Worm (Caenorhabditis elegans) whole organism, L4/young adult: Measurements from ENCODE around the gene Y39B6A.33.

Experiments used
- dao-5 ChIP-seq: sonication (generic microtip); optimal IDR thresholded peaks from 2 replicates; lab custom pipeline; 2016; ENCODE audit warnings: missing genotype, missing genetic modification characterization, moderate library complexity, missing compliant biosample characterization
- him-1 ChIP-seq: sonication (generic microtip); optimal IDR thresholded peaks from 2 replicates; lab custom pipeline; 2016; ENCODE audit warnings: missing genotype, missing genetic modification reagents, missing genetic modification characterization, missing compliant biosample characterization

DNA sequence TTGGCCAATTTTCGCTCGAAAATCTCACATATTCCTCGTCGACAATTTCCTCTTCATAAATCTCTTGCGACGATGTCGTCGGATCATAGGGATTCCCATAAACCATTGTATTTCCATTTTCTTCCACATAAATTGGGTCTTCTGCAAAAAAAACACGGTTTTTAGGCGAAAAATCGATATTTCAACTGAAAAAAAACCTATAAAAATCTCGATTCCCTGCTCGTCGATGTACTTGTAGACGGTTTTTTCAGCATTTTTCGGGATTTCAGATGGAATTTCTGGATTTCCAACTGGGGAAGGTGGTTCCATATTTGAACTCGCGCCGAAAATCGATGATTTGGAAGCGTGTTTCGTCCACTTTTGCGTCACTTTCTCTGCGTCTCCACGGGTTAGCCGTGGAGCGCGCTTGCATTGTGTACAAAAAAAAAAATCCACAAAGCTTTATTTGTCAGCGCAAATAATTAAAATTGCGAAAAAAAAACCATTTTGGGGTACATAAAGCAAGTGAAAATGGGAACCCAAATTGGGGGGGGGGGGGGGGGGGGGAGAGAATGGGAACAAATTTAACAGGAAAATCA is 34.2 kb upstream of the Y39B6A.33 start, which contains the start of gene Y39B6A.43:
- TF ChIP-seq dao-5 (tag; lab: Kevin White, UChicago) (no peak), him-1 (peak; percentile 92)
